Worm (Caenorhabditis elegans) whole organism, mixed stage, embryonic: ENCODE measurements around the gene Y6G8.2.

Source experiments
- M03D4.4 ChIP-seq: sonication (generic microtip); optimal IDR thresholded peaks from 2 replicates; lab custom pipeline; 2017; ENCODE audit warnings: mild to moderate bottlenecking, missing genetic modification characterization, missing compliant biosample characterization
- ceh-39 ChIP-seq: fragments of 150-350 bp; optimal IDR thresholded peaks from 2 replicates; lab custom pipeline; 2014; ENCODE audit warnings: missing biosample characterization, missing genetic modification characterization
- mab-5 ChIP-seq: fragments of 150-350 bp; optimal IDR thresholded peaks from 2 replicates; lab custom pipeline; 2014; ENCODE audit warnings: missing biosample characterization, missing genetic modification characterization
- nhr-12 ChIP-seq: fragments of 150-350 bp; optimal IDR thresholded peaks from 2 replicates; lab custom pipeline; 2014; ENCODE audit warnings: missing biosample characterization, missing genetic modification characterization
- sptf-1 ChIP-seq: sonication (generic microtip); optimal IDR thresholded peaks from 2 replicates; lab custom pipeline; 2017; ENCODE audit warnings: mild to moderate bottlenecking, missing genetic modification characterization, moderate library complexity, missing compliant biosample characterization
- unc-39 ChIP-seq: fragments of 150-350 bp; optimal IDR thresholded peaks from 2 replicates; lab custom pipeline; 2014; ENCODE audit warnings: missing biosample characterization, missing genetic modification characterization
- zip-8 ChIP-seq: fragments of 150-350 bp; optimal IDR thresholded peaks from 2 replicates; lab custom pipeline; 2014; ENCODE audit warnings: missing biosample characterization, missing genetic modification characterization
- ztf-11 ChIP-seq: fragments of 150-350 bp; optimal IDR thresholded peaks from 2 replicates; lab custom pipeline; 2014; ENCODE audit warnings: missing biosample characterization, missing genetic modification characterization

ce11 chrV:17548635-17549034 is 50.1 kb downstream of the Y6G8.2 start:
- TF ChIP-seq nhr-12 (tag; lab: Kevin White, UChicago) (no peak), ceh-39 (tag; lab: Kevin White, UChicago) (no peak), M03D4.4 (tag; lab: Kevin White, UChicago) (no peak), sptf-1 (no peak), mab-5 (tag; lab: Kevin White, UChicago) (no peak), zip-8 (tag; lab: Kevin White, UChicago) (no peak), ztf-11 (tag; lab: Kevin White, UChicago) (no peak), unc-39 (tag; lab: Kevin White, UChicago) (no peak)
